Worm (Caenorhabditis elegans): Measurements from ENCODE around the gene fbxa-194.

Gene fbxa-194

ce11 chrV:19752879-19753278 is 25.6 kb downstream of the fbxa-194 start:
- TF ChIP-seq flt-1 (GFP tag; IDR thresholded peaks at IDR 0.05), result no peak
- TF ChIP-seq tab-1 (GFP tag; IDR thresholded peaks at IDR 0.05), result no peak
- no peak for TF ChIP-seq ref-1 (GFP tag; conservative IDR thresholded peaks at IDR 0.05)
- TF ChIP-seq cog-1 (tag; optimal IDR thresholded peaks at IDR 0.05), result no peak
- TF ChIP-seq ztf-23 (GFP tag; IDR thresholded peaks at IDR 0.05), result no peak
- no peak for TF ChIP-seq T22C8.4 (GFP tag; IDR thresholded peaks at IDR 0.05)
- no peak for TF ChIP-seq ztf-29 (GFP tag; IDR thresholded peaks at IDR 0.05)
- no peak for TF ChIP-seq med-1 (GFP tag; optimal IDR thresholded peaks at IDR 0.05; ENCODE audit: insufficient read depth)
- no peak for TF ChIP-seq klf-2 (GFP tag; conservative IDR thresholded peaks at IDR 0.05)

DNA sequence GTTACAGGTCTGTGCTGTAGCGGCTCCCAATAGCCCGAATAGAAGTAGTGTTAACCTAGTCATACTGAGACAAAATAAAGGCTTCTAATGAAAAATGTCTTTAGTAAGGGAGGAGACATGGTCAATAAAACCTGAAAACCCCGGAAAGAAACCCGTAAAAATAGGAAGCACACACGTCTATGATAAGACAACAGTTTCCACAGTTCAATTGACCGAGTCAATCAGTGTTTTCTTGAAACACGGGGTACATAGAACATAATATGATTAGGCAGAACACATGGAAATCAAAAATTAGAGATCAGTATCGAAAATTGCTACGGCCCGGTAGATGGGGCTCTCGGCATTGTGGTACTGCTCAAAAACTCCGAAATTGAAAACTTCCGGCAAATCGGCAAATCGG is 27.4 kb downstream of the fbxa-194 start, which contains the start of gene clec-49:
Gene clec-49 (minus strand): TSS at position 103 of the 400 bp plus-strand sequence.
- TF ChIP-seq klf-2 (GFP tag; conservative IDR thresholded peaks at IDR 0.05), result no peak
- no peak for TF ChIP-seq tab-1 (GFP tag; IDR thresholded peaks at IDR 0.05)
- TF ChIP-seq ztf-23 (GFP tag; IDR thresholded peaks at IDR 0.05), result no peak
- TF ChIP-seq ref-1 (GFP tag; conservative IDR thresholded peaks at IDR 0.05), result no peak
- no peak for TF ChIP-seq cog-1 (tag; optimal IDR thresholded peaks at IDR 0.05)
- TF ChIP-seq med-1 (GFP tag; optimal IDR thresholded peaks at IDR 0.05; ENCODE audit: insufficient read depth), result no peak

- no peak for TF ChIP-seq tab-1 (GFP tag; IDR thresholded peaks at IDR 0.05)
- TF ChIP-seq med-1 (GFP tag; optimal IDR thresholded peaks at IDR 0.05; ENCODE audit: insufficient read depth), result no peak
- no peak for TF ChIP-seq T22C8.4 (GFP tag; IDR thresholded peaks at IDR 0.05)
- TF ChIP-seq klf-2 (GFP tag; conservative IDR thresholded peaks at IDR 0.05), result no peak
- no peak for TF ChIP-seq ztf-29 (GFP tag; IDR thresholded peaks at IDR 0.05)
- TF ChIP-seq ztf-23 (GFP tag; IDR thresholded peaks at IDR 0.05), result no peak
- TF ChIP-seq flt-1 (GFP tag; IDR thresholded peaks at IDR 0.05), result no peak
- no peak for TF ChIP-seq ref-1 (GFP tag; conservative IDR thresholded peaks at IDR 0.05)
- no peak for TF ChIP-seq cog-1 (tag; optimal IDR thresholded peaks at IDR 0.05)
Measured at ce11 chrV:19747144-19747543, 31.4 kb downstream of the fbxa-194 start.

DNA sequence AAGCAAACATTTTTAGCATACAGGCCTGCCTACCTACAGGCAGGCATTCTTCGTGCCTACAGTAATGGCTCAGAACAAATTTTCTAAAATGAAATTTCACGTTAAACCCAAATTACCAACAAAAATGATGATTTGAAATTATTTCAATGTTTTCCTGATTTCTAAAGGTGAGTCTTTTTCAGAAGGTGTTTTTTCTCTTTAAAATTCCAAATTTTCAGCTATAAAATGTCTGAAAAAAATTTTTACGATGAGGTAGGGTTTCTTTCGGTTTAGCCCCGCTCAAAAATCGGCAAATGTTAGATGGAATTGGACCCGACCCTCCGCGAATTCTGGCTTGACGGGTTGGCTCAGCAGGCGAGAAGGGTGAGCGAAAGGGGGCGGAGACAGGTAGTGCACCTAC is 32.7 kb downstream of the fbxa-194 start, which contains the start of gene W04E12.5:
Gene W04E12.5 (plus strand): TSS at position 301 of the 400 bp plus-strand sequence.
- TF ChIP-seq ztf-29 (GFP tag; IDR thresholded peaks at IDR 0.05) (no peak), ref-1 (GFP tag; conservative IDR thresholded peaks at IDR 0.05) (no peak), cog-1 (tag; optimal IDR thresholded peaks at IDR 0.05) (no peak), T22C8.4 (GFP tag; IDR thresholded peaks at IDR 0.05) (no peak), ztf-23 (GFP tag; IDR thresholded peaks at IDR 0.05) (no peak), med-1 (GFP tag; optimal IDR thresholded peaks at IDR 0.05; ENCODE audit: insufficient read depth) (no peak), tab-1 (GFP tag; IDR thresholded peaks at IDR 0.05) (no peak), klf-2 (GFP tag; conservative IDR thresholded peaks at IDR 0.05) (no peak), flt-1 (GFP tag; IDR thresholded peaks at IDR 0.05) (no peak)

DNA sequence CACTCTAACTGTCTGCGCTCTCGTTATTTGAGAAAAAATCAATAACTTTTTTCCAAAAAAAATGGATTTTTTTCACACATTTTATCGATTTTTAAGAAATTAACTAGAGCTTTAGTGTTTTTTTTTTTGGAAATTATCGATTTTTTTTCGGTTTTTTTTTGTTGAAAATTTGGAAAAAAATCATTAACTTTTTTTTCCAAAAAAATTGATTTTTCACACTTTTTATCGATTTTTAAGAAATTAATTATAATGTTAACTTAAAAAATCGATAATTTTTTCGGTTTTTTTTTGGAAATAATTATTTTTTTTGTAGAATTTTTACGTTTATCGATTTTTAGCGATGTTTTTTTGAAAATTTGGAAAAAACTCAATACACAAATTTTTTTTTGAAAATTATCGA is 34.3 kb downstream of the fbxa-194 start:
- TF ChIP-seq T22C8.4 (GFP tag; IDR thresholded peaks at IDR 0.05), result peak; percentile 59; the same call in 1 of the 2 replicates
- TF ChIP-seq med-1 (GFP tag; optimal IDR thresholded peaks at IDR 0.05; ENCODE audit: insufficient read depth), result no peak

DNA sequence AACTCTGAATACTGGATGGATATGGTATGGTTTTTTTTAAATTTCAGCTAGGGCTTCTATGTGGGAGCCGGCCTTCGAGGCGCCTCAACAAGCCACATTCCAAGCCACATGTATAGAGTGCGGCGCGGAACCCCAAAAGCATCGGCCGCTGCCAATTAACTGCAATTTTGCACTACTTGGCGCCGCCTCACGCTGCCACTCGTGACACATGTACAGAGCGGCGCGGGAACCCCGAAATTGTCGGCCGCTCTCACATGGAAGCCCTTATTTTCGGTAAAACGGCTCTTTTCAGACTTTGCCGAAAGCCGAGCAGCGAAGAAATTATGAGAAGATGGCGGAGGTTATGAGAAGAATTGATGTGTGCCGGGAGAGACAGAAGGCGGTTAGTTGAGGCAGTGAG is 34.7 kb downstream of the fbxa-194 start:
- no peak for TF ChIP-seq ztf-29 (GFP tag; IDR thresholded peaks at IDR 0.05)
- no peak for TF ChIP-seq flt-1 (GFP tag; IDR thresholded peaks at IDR 0.05)
- TF ChIP-seq ref-1 (GFP tag; conservative IDR thresholded peaks at IDR 0.05), result no peak
- TF ChIP-seq cog-1 (tag; optimal IDR thresholded peaks at IDR 0.05), result no peak
- TF ChIP-seq T22C8.4 (GFP tag; IDR thresholded peaks at IDR 0.05), result no peak

- TF ChIP-seq ztf-29 (GFP tag; IDR thresholded peaks at IDR 0.05), result no peak
- TF ChIP-seq tab-1 (GFP tag; IDR thresholded peaks at IDR 0.05), result no peak
- TF ChIP-seq cog-1 (tag; optimal IDR thresholded peaks at IDR 0.05), result no peak
- no peak for TF ChIP-seq T22C8.4 (GFP tag; IDR thresholded peaks at IDR 0.05)
- TF ChIP-seq ztf-23 (GFP tag; IDR thresholded peaks at IDR 0.05), result no peak
- TF ChIP-seq flt-1 (GFP tag; IDR thresholded peaks at IDR 0.05), result no peak
- no peak for TF ChIP-seq ref-1 (GFP tag; conservative IDR thresholded peaks at IDR 0.05)
- TF ChIP-seq klf-2 (GFP tag; conservative IDR thresholded peaks at IDR 0.05), result no peak
- no peak for TF ChIP-seq med-1 (GFP tag; optimal IDR thresholded peaks at IDR 0.05; ENCODE audit: insufficient read depth)
Measured at ce11 chrV:19743305-19743704, 35.2 kb downstream of the fbxa-194 start, which contains the start of gene W04E12.4. Gene W04E12.4, plus strand, starts transcription at chrV:19743605.

DNA sequence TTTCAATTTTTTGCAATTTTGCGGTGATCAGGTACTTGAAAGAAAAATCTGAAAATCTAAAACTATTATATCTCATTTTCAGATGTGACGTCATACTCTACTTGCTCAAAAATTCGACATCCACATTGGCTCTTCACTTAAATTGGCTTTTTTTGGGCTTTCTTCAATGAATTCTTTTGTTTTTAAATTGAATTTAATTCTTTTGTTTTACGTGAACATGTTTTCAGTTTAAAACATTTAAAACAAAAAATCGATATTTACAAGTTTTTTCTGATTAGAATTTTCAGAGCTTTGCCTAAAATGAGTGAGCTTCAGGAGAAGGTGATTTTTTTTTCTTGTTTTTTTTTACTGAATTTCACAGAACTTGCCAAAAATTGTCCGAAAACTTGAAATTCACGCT is 36.9 kb downstream of the fbxa-194 start, which contains the start of gene W04E12.3:
Gene W04E12.3 (plus strand): TSS at position 301 of the 400 bp plus-strand sequence.
- TF ChIP-seq med-1 (GFP tag; optimal IDR thresholded peaks at IDR 0.05; ENCODE audit: insufficient read depth) (no peak), ztf-29 (GFP tag; IDR thresholded peaks at IDR 0.05) (no peak), ref-1 (GFP tag; conservative IDR thresholded peaks at IDR 0.05) (no peak), klf-2 (GFP tag; conservative IDR thresholded peaks at IDR 0.05) (no peak), cog-1 (tag; optimal IDR thresholded peaks at IDR 0.05) (no peak), ztf-23 (GFP tag; IDR thresholded peaks at IDR 0.05) (no peak), T22C8.4 (GFP tag; IDR thresholded peaks at IDR 0.05) (no peak), flt-1 (GFP tag; IDR thresholded peaks at IDR 0.05) (no peak), tab-1 (GFP tag; IDR thresholded peaks at IDR 0.05) (no peak)

DNA sequence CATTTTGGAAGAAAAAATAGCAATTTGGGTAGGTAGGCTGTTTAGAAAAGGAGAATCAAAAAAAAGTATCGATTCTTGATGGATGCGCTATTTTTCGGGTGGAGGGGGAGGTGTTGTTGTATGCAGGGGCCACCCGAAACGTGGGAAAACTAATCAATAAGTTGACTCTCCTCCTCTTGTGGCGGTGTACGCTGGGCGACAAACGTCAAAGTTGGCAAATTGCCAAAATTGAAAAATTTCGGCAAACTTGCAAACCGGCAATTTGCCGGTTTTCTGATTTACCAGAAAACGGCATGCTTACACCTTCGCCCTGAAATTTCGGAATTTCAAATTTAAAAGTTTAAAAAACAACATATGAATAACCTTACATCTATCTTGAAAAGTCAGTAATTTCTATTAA is 37.5 kb downstream of the fbxa-194 start, which contains the start of gene W04E12.2:
Gene W04E12.2 (minus strand): TSS at position 101 of the 400 bp plus-strand sequence.
- TF ChIP-seq cog-1 (tag; optimal IDR thresholded peaks at IDR 0.05) (no peak), ztf-23 (GFP tag; IDR thresholded peaks at IDR 0.05) (no peak), T22C8.4 (GFP tag; IDR thresholded peaks at IDR 0.05) (peak; percentile 52; the same call in 1 of the 2 replicates)

DNA sequence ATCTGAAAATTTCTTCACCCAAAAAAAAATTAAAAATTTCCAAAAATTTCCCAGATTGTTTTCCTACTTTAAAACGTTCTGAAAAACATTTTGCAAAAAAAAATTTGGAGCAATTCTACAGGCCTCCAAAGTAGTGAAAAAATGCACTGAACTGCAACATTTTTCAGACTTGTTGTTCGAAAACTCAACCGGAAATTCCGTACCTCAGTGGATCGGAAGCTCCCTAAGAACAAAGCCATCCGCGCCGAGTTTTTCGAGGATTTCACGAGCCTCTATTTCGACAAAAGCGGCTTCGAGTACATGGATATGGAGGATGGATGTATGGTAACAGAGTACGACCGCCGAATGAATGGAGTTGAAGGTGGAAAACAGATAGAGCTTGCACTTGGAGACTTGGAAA is 40.4 kb downstream of the fbxa-194 start, which contains the start of gene fbxa-131:
Gene fbxa-131 (plus strand): TSS at position 301 of the 400 bp plus-strand sequence.
- TF ChIP-seq med-1 (GFP tag; optimal IDR thresholded peaks at IDR 0.05; ENCODE audit: insufficient read depth), result no peak
- TF ChIP-seq flt-1 (GFP tag; IDR thresholded peaks at IDR 0.05), result no peak
- no peak for TF ChIP-seq ztf-23 (GFP tag; IDR thresholded peaks at IDR 0.05)
- TF ChIP-seq klf-2 (GFP tag; conservative IDR thresholded peaks at IDR 0.05), result no peak
- TF ChIP-seq ztf-29 (GFP tag; IDR thresholded peaks at IDR 0.05), result no peak
- no peak for TF ChIP-seq tab-1 (GFP tag; IDR thresholded peaks at IDR 0.05)
- TF ChIP-seq ref-1 (GFP tag; conservative IDR thresholded peaks at IDR 0.05), result no peak
- no peak for TF ChIP-seq cog-1 (tag; optimal IDR thresholded peaks at IDR 0.05)
- TF ChIP-seq T22C8.4 (GFP tag; IDR thresholded peaks at IDR 0.05), result no peak

Data from whole organism, midembryonic.